Fruit fly (Drosophila melanogaster): ENCODE data around the gene POLDIP2.

The POLDIP2 gene

DNA sequence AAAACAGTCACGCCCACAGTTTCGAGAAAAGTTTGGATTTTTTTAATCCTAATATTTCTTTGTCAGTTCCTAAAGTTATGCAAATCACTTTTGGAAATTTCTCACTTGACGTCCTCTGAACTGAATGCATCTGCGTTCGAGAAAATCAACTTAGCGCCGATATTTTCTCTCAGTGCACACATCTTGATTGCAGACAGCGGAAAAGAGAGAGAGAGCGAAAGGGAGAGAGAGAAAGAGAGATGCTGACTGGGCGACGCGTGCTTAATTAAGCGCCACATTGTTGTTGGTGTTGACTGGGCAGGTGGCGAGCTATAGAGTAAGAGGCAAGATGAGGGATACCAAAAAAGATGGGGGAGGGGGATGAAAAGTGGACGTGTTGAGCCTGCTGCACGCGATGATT lies 51.0 kb downstream of the POLDIP2 start:
- TF ChIP-seq N (GFP tag; optimal IDR thresholded peaks at IDR 0.05), result no peak
- TF ChIP-seq sage (GFP tag; optimal IDR thresholded peaks at IDR 0.05), result no peak
- peak; percentile 30 for TF ChIP-seq psq (GFP tag; optimal IDR thresholded peaks at IDR 0.05)
- no peak for TF ChIP-seq Myc (optimal IDR thresholded peaks at IDR 0.05)
- TF ChIP-seq dmrt93B (GFP tag; optimal IDR thresholded peaks at IDR 0.05), result peak; percentile 8
- TF ChIP-seq Hr83 (GFP tag; optimal IDR thresholded peaks at IDR 0.05; ENCODE audit: poor library complexity, severe bottlenecking), result no peak
- peak; percentile 40 for TF ChIP-seq ey (GFP tag; optimal IDR thresholded peaks at IDR 0.05)
- peak; percentile 37 for TF ChIP-seq rgr (GFP tag; optimal IDR thresholded peaks at IDR 0.05)
- TF ChIP-seq OdsH (GFP tag; optimal IDR thresholded peaks at IDR 0.05), result peak; percentile 39
- TF ChIP-seq CG32264 (GFP tag; optimal IDR thresholded peaks at IDR 0.05), result no peak
- no peak for TF ChIP-seq pan (optimal IDR thresholded peaks at IDR 0.05)
- TF ChIP-seq Dfd (GFP tag; optimal IDR thresholded peaks at IDR 0.05), result no peak
- peak; percentile 35 for TF ChIP-seq h (GFP tag; optimal IDR thresholded peaks at IDR 0.05)
- peak; percentile 55 for TF ChIP-seq fru (GFP tag; optimal IDR thresholded peaks at IDR 0.05)
- peak; percentile 24 for TF ChIP-seq br (GFP tag; optimal IDR thresholded peaks at IDR 0.05)
- TF ChIP-seq woc (GFP tag; optimal IDR thresholded peaks at IDR 0.05), result peak; percentile 60
- no peak for TF ChIP-seq brk (GFP tag; optimal IDR thresholded peaks at IDR 0.05)
- TF ChIP-seq jim (GFP tag; optimal IDR thresholded peaks at IDR 0.05), result no peak
- no peak for TF ChIP-seq usp (GFP tag; optimal IDR thresholded peaks at IDR 0.05)
- TF ChIP-seq foxo (GFP tag; optimal IDR thresholded peaks at IDR 0.05), result peak in 1 of 2 experiments; percentile 62
- peak; percentile 48 for TF ChIP-seq HLH106 (tag; optimal IDR thresholded peaks at IDR 0.05)
- no peak for TF ChIP-seq Sp1 (GFP tag; optimal IDR thresholded peaks at IDR 0.05)
- no peak for TF ChIP-seq GATAd (GFP tag; optimal IDR thresholded peaks at IDR 0.05)
- TF ChIP-seq CG9705 (GFP tag; optimal IDR thresholded peaks at IDR 0.05), result no peak
- no peak for TF ChIP-seq Dif (GFP tag; optimal IDR thresholded peaks at IDR 0.05; ENCODE audit: partially characterized antibody)
- TF ChIP-seq Rel (GFP tag; optimal IDR thresholded peaks at IDR 0.05), result no peak
- TF ChIP-seq Rel (tag; optimal IDR thresholded peaks at IDR 0.05), result no peak
